Worm (Caenorhabditis elegans) whole organism, mixed stage, embryonic: ENCODE measurements around the gene K09B11.4.
A peak's percentile ranks its signal among the peaks of the same experiment; 100 is the strongest.

Source experiments
- M03D4.4 ChIP-seq: sonication (generic microtip); optimal IDR thresholded peaks from 2 replicates; lab custom pipeline; 2017; ENCODE audit warnings: mild to moderate bottlenecking, missing genetic modification characterization, missing compliant biosample characterization
- bed-3 ChIP-seq: fragments of 200-800 bp; sonication (Bioruptor generic); optimal IDR thresholded peaks from 3 replicates; lab custom pipeline; 2018; ENCODE audit warnings: mild to moderate bottlenecking, missing genetic modification characterization, moderate library complexity, missing compliant biosample characterization
- blmp-1 ChIP-seq: fragments of 150-350 bp; optimal IDR thresholded peaks from 2 replicates; lab custom pipeline; 2014; ENCODE audit warnings: missing biosample characterization, missing genetic modification characterization
- ceh-39 ChIP-seq: fragments of 150-350 bp; optimal IDR thresholded peaks from 2 replicates; lab custom pipeline; 2014; ENCODE audit warnings: missing biosample characterization, missing genetic modification characterization
- ceh-43 ChIP-seq: fragments of 200-800 bp; sonication (Bioruptor generic); optimal IDR thresholded peaks from 2 replicates; lab custom pipeline; 2018; ENCODE audit warnings: mild to moderate bottlenecking, missing genetic modification characterization, moderate library complexity, missing compliant biosample characterization
- ceh-83 ChIP-seq: fragments of 200-800 bp; sonication (Bioruptor generic); optimal IDR thresholded peaks from 2 replicates; lab custom pipeline; 2018; ENCODE audit warnings: mild to moderate bottlenecking, missing genetic modification characterization, missing compliant biosample characterization
- ces-1 ChIP-seq: fragments of 150-350 bp; optimal IDR thresholded peaks from 2 replicates; lab custom pipeline; 2014; ENCODE audit warnings: missing biosample characterization, missing genetic modification reagents, missing genetic modification characterization
- cnd-1 ChIP-seq: fragments of 200-800 bp; sonication (Bioruptor generic); optimal IDR thresholded peaks from 2 replicates; lab custom pipeline; 2018; ENCODE audit warnings: mild to moderate bottlenecking, missing genetic modification characterization, missing compliant biosample characterization
- drap-1 ChIP-seq: fragments of 200-800 bp; sonication (Bioruptor generic); optimal IDR thresholded peaks from 3 replicates; lab custom pipeline; 2018; ENCODE audit warnings: mild to moderate bottlenecking, missing genetic modification characterization, missing compliant biosample characterization
- elt-1 ChIP-seq: sonication (generic microtip); optimal IDR thresholded peaks from 2 replicates; lab custom pipeline; 2017; ENCODE audit warnings: missing genetic modification characterization, mild to moderate bottlenecking, missing compliant biosample characterization, antibody characterized with exemption, moderate library complexity, borderline replicate concordance; ENCODE audit not compliant: insufficient read depth
- elt-3 ChIP-seq: fragments of 150-350 bp; optimal IDR thresholded peaks from 2 replicates; lab custom pipeline; 2014; ENCODE audit warnings: missing biosample characterization, missing genetic modification characterization
- flh-1 ChIP-seq: fragments of 200-800 bp; sonication (Bioruptor generic); optimal IDR thresholded peaks from 2 replicates; lab custom pipeline; 2018; ENCODE audit warnings: mild to moderate bottlenecking, missing genetic modification characterization, moderate library complexity, missing compliant biosample characterization
- ham-2 ChIP-seq: fragments of 200-800 bp; sonication (Bioruptor generic); optimal IDR thresholded peaks from 2 replicates; lab custom pipeline; 2018; ENCODE audit warnings: mild to moderate bottlenecking, missing genetic modification characterization, missing compliant biosample characterization
- hlh-1 ChIP-seq: fragments of 150-350 bp; optimal IDR thresholded peaks from 2 replicates; lab custom pipeline; 2014; ENCODE audit warnings: missing biosample characterization, missing genetic modification reagents, missing genetic modification characterization
- lin-13 ChIP-seq: fragments of 150-350 bp; optimal IDR thresholded peaks from 2 replicates; lab custom pipeline; 2014; ENCODE audit warnings: missing biosample characterization, missing genetic modification characterization
- lin-32 ChIP-seq: fragments of 200-800 bp; sonication (Bioruptor generic); optimal IDR thresholded peaks from 2 replicates; lab custom pipeline; 2018; ENCODE audit warnings: mild to moderate bottlenecking, missing genetic modification characterization, missing compliant biosample characterization
- lsy-2 ChIP-seq: fragments of 150-350 bp; optimal IDR thresholded peaks from 2 replicates; lab custom pipeline; 2014; ENCODE audit warnings: missing biosample characterization, missing genetic modification characterization
- mab-5 ChIP-seq: fragments of 150-350 bp; optimal IDR thresholded peaks from 2 replicates; lab custom pipeline; 2014; ENCODE audit warnings: missing biosample characterization, missing genetic modification characterization
- mep-1 ChIP-seq: fragments of 150-350 bp; optimal IDR thresholded peaks from 2 replicates; lab custom pipeline; 2017; ENCODE audit warnings: missing biosample characterization, missing genetic modification reagents, missing genetic modification characterization, inconsistent platforms
- mls-2 ChIP-seq: sonication (generic microtip); optimal IDR thresholded peaks from 2 replicates; lab custom pipeline; 2016; ENCODE audit warnings: mild to moderate bottlenecking, missing genetic modification characterization, moderate library complexity, missing compliant biosample characterization
- nhr-12 ChIP-seq: fragments of 150-350 bp; optimal IDR thresholded peaks from 2 replicates; lab custom pipeline; 2014; ENCODE audit warnings: missing biosample characterization, missing genetic modification characterization
- nhr-2 ChIP-seq: fragments of 150-350 bp; optimal IDR thresholded peaks from 2 replicates; lab custom pipeline; 2014; ENCODE audit warnings: missing biosample characterization, missing genetic modification characterization
- nhr-237 ChIP-seq: fragments of 150-350 bp; optimal IDR thresholded peaks from 2 replicates; lab custom pipeline; 2014; ENCODE audit warnings: missing biosample characterization, missing genetic modification characterization
- nhr-28 ChIP-seq: fragments of 150-350 bp; optimal IDR thresholded peaks from 2 replicates; lab custom pipeline; 2014; ENCODE audit warnings: missing biosample characterization, missing genetic modification characterization
- nhr-76 ChIP-seq: sonication (generic microtip); optimal IDR thresholded peaks from 2 replicates; lab custom pipeline; 2017; ENCODE audit warnings: missing biosample characterization, missing genetic modification characterization
- pha-4 ChIP-seq: fragments of 150-350 bp; optimal IDR thresholded peaks from 2 replicates; lab custom pipeline; 2018; ENCODE audit warnings: missing biosample characterization, missing genetic modification reagents, missing genetic modification characterization
- sem-2 ChIP-seq: fragments of 200-800 bp; sonication (Bioruptor generic); optimal IDR thresholded peaks from 2 replicates; lab custom pipeline; 2018; ENCODE audit warnings: mild to moderate bottlenecking, missing genetic modification characterization, missing compliant biosample characterization
- snpc-4 ChIP-seq: fragments of 150-350 bp; optimal IDR thresholded peaks from 2 replicates; lab custom pipeline; 2014; ENCODE audit warnings: missing biosample characterization, missing genetic modification characterization
- sptf-1 ChIP-seq: sonication (generic microtip); optimal IDR thresholded peaks from 2 replicates; lab custom pipeline; 2017; ENCODE audit warnings: mild to moderate bottlenecking, missing genetic modification characterization, moderate library complexity, missing compliant biosample characterization
- tbx-8 ChIP-seq: fragments of 200-800 bp; sonication (Bioruptor generic); optimal IDR thresholded peaks from 2 replicates; lab custom pipeline; 2018; ENCODE audit warnings: mild to moderate bottlenecking, missing genetic modification characterization, moderate library complexity, missing compliant biosample characterization
- unc-120 ChIP-seq: sonication (generic microtip); optimal IDR thresholded peaks from 2 replicates; lab custom pipeline; 2017; ENCODE audit warnings: missing genetic modification characterization, missing compliant biosample characterization; ENCODE audit not compliant: poor library complexity, severe bottlenecking
- unc-39 ChIP-seq: fragments of 150-350 bp; optimal IDR thresholded peaks from 2 replicates; lab custom pipeline; 2014; ENCODE audit warnings: missing biosample characterization, missing genetic modification characterization
- unc-62 ChIP-seq: fragments of 150-350 bp; optimal IDR thresholded peaks from 2 replicates; lab custom pipeline; 2014; ENCODE audit warnings: missing biosample characterization, missing genetic modification reagents, missing genetic modification characterization
- zip-8 ChIP-seq: fragments of 150-350 bp; optimal IDR thresholded peaks from 2 replicates; lab custom pipeline; 2014; ENCODE audit warnings: missing biosample characterization, missing genetic modification characterization
- ztf-11 ChIP-seq: fragments of 150-350 bp; optimal IDR thresholded peaks from 2 replicates; lab custom pipeline; 2014; ENCODE audit warnings: missing biosample characterization, missing genetic modification characterization

The K09B11.4 gene

ce11 chrIV:13394686-13395085, 34.7 kb upstream of the K09B11.4 start:
- no peak for TF ChIP-seq ces-1 (GFP tag; lab: Kevin White, UChicago)
- TF ChIP-seq nhr-2 (tag; lab: Kevin White, UChicago): peak; percentile 82
- no peak for TF ChIP-seq zip-8
- no peak for TF ChIP-seq mep-1 (tag; lab: Kevin White, UChicago)
- TF ChIP-seq tbx-8 (GFP tag; lab: Kevin White, UChicago): no peak
- no peak for TF ChIP-seq snpc-4 (tag; lab: Kevin White, UChicago)

ce11 chrIV:13395255-13395654, 34.1 kb upstream of the K09B11.4 start:
- TF ChIP-seq ces-1 (GFP tag; lab: Kevin White, UChicago): peak; percentile 57
- TF ChIP-seq ceh-83 (GFP tag; lab: Kevin White, UChicago): no peak
- TF ChIP-seq flh-1: no peak
- no peak for TF ChIP-seq sem-2 (GFP tag; lab: Kevin White, UChicago)
- no peak for TF ChIP-seq hlh-1 (tag; lab: Kevin White, UChicago)
- TF ChIP-seq lin-13 (tag; lab: Kevin White, UChicago): no peak
- no peak for TF ChIP-seq mep-1 (tag; lab: Kevin White, UChicago)
- no peak for TF ChIP-seq nhr-12
- TF ChIP-seq cnd-1 (tag; lab: Kevin White, UChicago): no peak
- no peak for TF ChIP-seq unc-39 (tag; lab: Kevin White, UChicago)
- TF ChIP-seq nhr-237 (tag; lab: Kevin White, UChicago): peak; percentile 27
- TF ChIP-seq ham-2 (GFP tag; lab: Kevin White, UChicago): peak; percentile 30
- TF ChIP-seq pha-4 (tag; lab: Kevin White, UChicago): no peak
- TF ChIP-seq nhr-76: no peak
- TF ChIP-seq M03D4.4 (tag; lab: Kevin White, UChicago): no peak
- peak; percentile 62 for TF ChIP-seq unc-120 (tag; lab: Kevin White, UChicago)
- TF ChIP-seq mab-5 (tag; lab: Kevin White, UChicago): no peak
- TF ChIP-seq unc-62 (GFP tag; lab: Kevin White, UChicago): peak; percentile 37
- TF ChIP-seq drap-1 (GFP tag; lab: Kevin White, UChicago): no peak
- no peak for TF ChIP-seq nhr-2 (tag; lab: Kevin White, UChicago)
- TF ChIP-seq lin-32 (GFP tag; lab: Kevin White, UChicago): no peak
- TF ChIP-seq tbx-8 (GFP tag; lab: Kevin White, UChicago): no peak
- TF ChIP-seq elt-3 (tag; lab: Kevin White, UChicago): peak; percentile 35
- TF ChIP-seq snpc-4 (tag; lab: Kevin White, UChicago): no peak
- no peak for TF ChIP-seq ceh-43 (GFP tag; lab: Kevin White, UChicago)
- TF ChIP-seq blmp-1: no peak
- TF ChIP-seq ceh-39 (tag; lab: Kevin White, UChicago): no peak
- TF ChIP-seq nhr-28 (tag; lab: Kevin White, UChicago): no peak
- peak; percentile 60 for TF ChIP-seq elt-1 (tag; lab: Kevin White, UChicago)
- no peak for TF ChIP-seq zip-8
- no peak for TF ChIP-seq mls-2 (tag; lab: Kevin White, UChicago)
- TF ChIP-seq sptf-1 (tag; lab: Kevin White, UChicago): no peak
- TF ChIP-seq bed-3 (GFP tag; lab: Kevin White, UChicago): no peak
- TF ChIP-seq ztf-11 (tag; lab: Kevin White, UChicago): no peak
- TF ChIP-seq lsy-2 (tag; lab: Kevin White, UChicago): no peak

- no peak for TF ChIP-seq unc-39 (tag; lab: Kevin White, UChicago)
- TF ChIP-seq cnd-1 (tag; lab: Kevin White, UChicago): no peak
- no peak for TF ChIP-seq lin-32 (GFP tag; lab: Kevin White, UChicago)
- TF ChIP-seq elt-1 (tag; lab: Kevin White, UChicago): no peak
- TF ChIP-seq pha-4 (tag; lab: Kevin White, UChicago): no peak
- TF ChIP-seq flh-1: no peak
- no peak for TF ChIP-seq bed-3 (GFP tag; lab: Kevin White, UChicago)
- TF ChIP-seq ces-1 (GFP tag; lab: Kevin White, UChicago): no peak
Measured at ce11 chrIV:13396375-13396774, 33.0 kb upstream of the K09B11.4 start.
